Fruit fly (Drosophila melanogaster): ENCODE measurements around the gene CG42450.

CG42450 gene

DNA sequence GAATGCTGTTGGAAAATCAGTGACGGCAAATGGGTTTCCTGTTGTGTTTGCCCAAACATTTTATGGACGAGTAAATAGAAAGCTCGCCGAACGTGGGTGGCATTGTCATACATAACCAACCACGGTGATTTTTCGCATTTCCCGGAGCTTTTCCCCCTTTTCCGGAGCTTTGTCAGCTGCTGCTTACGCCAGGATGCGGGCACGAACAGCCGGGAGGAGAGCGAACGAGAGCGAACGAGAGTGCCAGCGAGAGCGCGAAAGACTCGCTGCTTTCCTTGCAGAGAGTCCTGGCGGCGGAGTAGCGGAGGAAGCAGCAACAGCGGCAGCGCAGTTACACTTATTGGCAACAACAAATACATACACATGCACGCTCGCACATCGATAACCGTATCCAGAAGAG is 6.7 kb upstream of the CG42450 start, which contains the start of gene CG7058 (continued):
- no peak for TF ChIP-seq Lhr (GFP tag; optimal IDR thresholded peaks at IDR 0.05)
- TF ChIP-seq CG4730 (GFP tag; IDR thresholded peaks at IDR 0.05), result no peak
- TF ChIP-seq wdn (GFP tag; IDR thresholded peaks at IDR 0.05), result no peak
- peak; percentile 57 for TF ChIP-seq Deaf1 (tag; optimal IDR thresholded peaks at IDR 0.05)
- TF ChIP-seq tgo (GFP tag; IDR thresholded peaks at IDR 0.05), result no peak
- TF ChIP-seq nerfin-1 (tag; optimal IDR thresholded peaks at IDR 0.05), result peak; percentile 2
- no peak for TF ChIP-seq BtbVII (GFP tag; optimal IDR thresholded peaks at IDR 0.05)
- TF ChIP-seq Mad (GFP tag; optimal IDR thresholded peaks at IDR 0.05), result no peak
- TF ChIP-seq ewg (GFP tag; optimal IDR thresholded peaks at IDR 0.05), result peak; percentile 34
- peak; percentile 30; the same call in 1 of the 2 replicates for TF ChIP-seq Adf1 (GFP tag; IDR thresholded peaks at IDR 0.05)
- no peak for TF ChIP-seq CG15514 (GFP tag; optimal IDR thresholded peaks at IDR 0.05)
- no peak for TF ChIP-seq CG9817 (tag; optimal IDR thresholded peaks at IDR 0.05)
- TF ChIP-seq croc (GFP tag; conservative IDR thresholded peaks at IDR 0.05), result no peak
- no peak for TF ChIP-seq zfh1 (GFP tag; IDR thresholded peaks at IDR 0.05)
- no peak for TF ChIP-seq scrt (GFP tag; optimal IDR thresholded peaks at IDR 0.05)
- TF ChIP-seq Scr (GFP tag; IDR thresholded peaks at IDR 0.05; ENCODE audit: partially characterized antibody), result no peak
- TF ChIP-seq Oli (tag; optimal IDR thresholded peaks at IDR 0.05), result no peak
- TF ChIP-seq NC2α (GFP tag; optimal IDR thresholded peaks at IDR 0.05), result no peak
- no peak for TF ChIP-seq CG5245 (GFP tag; optimal IDR thresholded peaks at IDR 0.05)
- TF ChIP-seq CG12155 (GFP tag; optimal IDR thresholded peaks at IDR 0.05), result peak; percentile 90
- TF ChIP-seq bbx (GFP tag; IDR thresholded peaks at IDR 0.05; ENCODE audit: partially characterized antibody), result no peak
- no peak for TF ChIP-seq ro (GFP tag; IDR thresholded peaks at IDR 0.05)
- no peak for TF ChIP-seq sob (GFP tag; IDR thresholded peaks at IDR 0.05)
- TF ChIP-seq CG15011 (GFP tag; optimal IDR thresholded peaks at IDR 0.05), result no peak

DNA sequence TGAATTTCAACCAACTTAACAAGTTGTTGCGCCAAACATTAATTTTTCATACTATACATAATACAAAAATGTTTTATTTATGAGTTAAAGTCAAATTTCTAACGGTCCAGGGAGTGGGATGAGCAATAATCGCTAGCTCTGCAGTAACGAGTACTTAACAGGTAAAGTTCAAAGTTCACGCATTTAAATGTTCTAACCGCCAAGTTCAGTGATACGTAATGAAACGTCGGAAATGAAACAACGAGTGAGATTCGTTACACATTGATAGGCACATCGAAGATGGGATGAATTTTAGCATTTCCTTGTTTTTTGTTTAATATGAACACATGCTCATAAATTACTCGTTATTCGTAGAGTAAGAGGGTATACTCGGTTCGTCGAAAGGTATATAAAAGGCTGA is 986 bp upstream of the CG42450 start:
- TF ChIP-seq gsb-n (tag; optimal IDR thresholded peaks at IDR 0.05) (no peak), CG1603 (tag; optimal IDR thresholded peaks at IDR 0.05) (no peak), Hr78 (GFP tag; optimal IDR thresholded peaks at IDR 0.05) (peak in 1 of 2 experiments; percentile 31), oc (tag; optimal IDR thresholded peaks at IDR 0.05) (no peak), sens-2 (GFP tag; IDR thresholded peaks at IDR 0.05) (no peak), CG3407 (GFP tag; optimal IDR thresholded peaks at IDR 0.05) (no peak), CG18262 (tag; optimal IDR thresholded peaks at IDR 0.05) (no peak), Sry-δ (GFP tag; optimal IDR thresholded peaks at IDR 0.05) (no peak), nom (GFP tag; optimal IDR thresholded peaks at IDR 0.05) (no peak), mirr (GFP tag; optimal IDR thresholded peaks at IDR 0.05) (no peak), gce (GFP tag; IDR thresholded peaks at IDR 0.05) (no peak), Hr51 (GFP tag; optimal IDR thresholded peaks at IDR 0.05) (peak in 1 of 2 experiments; percentile 15), pfk (GFP tag; optimal IDR thresholded peaks at IDR 0.05) (peak; percentile 76), CG12155 (GFP tag; optimal IDR thresholded peaks at IDR 0.05) (peak; percentile 72), Bdp1 (GFP tag; optimal IDR thresholded peaks at IDR 0.05) (no peak)

DNA sequence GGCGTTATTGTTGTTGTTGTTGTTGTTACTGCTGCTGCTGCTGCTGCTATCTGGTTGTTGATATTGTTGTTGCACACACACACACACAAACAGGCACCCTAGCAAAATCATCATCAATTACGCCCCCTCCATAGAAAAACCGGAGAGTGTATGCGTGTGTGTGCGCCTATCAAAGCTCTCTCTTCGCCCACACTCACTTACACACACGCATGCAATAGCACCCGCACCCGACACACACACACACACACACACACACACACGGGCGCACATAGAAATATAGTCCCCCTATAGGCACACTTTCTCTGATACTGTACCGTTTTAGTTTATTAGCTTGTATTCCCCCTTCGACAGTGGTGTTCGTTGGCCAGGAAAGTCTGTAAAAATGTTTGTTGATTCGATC is 1.3 kb downstream of the CG42450 start:
- TF ChIP-seq sr (GFP tag; IDR thresholded peaks at IDR 0.05) (peak; percentile 8; the same call in 1 of the 3 replicates), CG3407 (GFP tag; optimal IDR thresholded peaks at IDR 0.05) (no peak), CG43689 (GFP tag; IDR thresholded peaks at IDR 0.05) (no peak), Med (GFP tag) (peak; percentile 42), chinmo (GFP tag; IDR thresholded peaks at IDR 0.05; ENCODE audit: partially characterized antibody) (0 out of 4 replicates have a peak, but pooled peaks have one; percentile 20), Ets65A (GFP tag) (peak; percentile 22), sim (GFP tag; IDR thresholded peaks at IDR 0.05) (no peak), en (GFP tag; optimal IDR thresholded peaks at IDR 0.05) (no peak), CG17186 (GFP tag; optimal IDR thresholded peaks at IDR 0.05) (no peak), repo (GFP tag; optimal IDR thresholded peaks at IDR 0.05) (no peak), CG4360 (GFP tag; IDR thresholded peaks at IDR 0.05) (peak; percentile 71), CG18764 (GFP tag; optimal IDR thresholded peaks at IDR 0.05) (no peak), CG7928 (GFP tag; optimal IDR thresholded peaks at IDR 0.05) (no peak), NK7.1 (GFP tag; optimal IDR thresholded peaks at IDR 0.05) (no peak)
